Fruit fly (Drosophila melanogaster) whole organism, embryonic: Measurements from ENCODE around the gene dbo.
A peak's percentile ranks its signal among the peaks of the same experiment; 100 is the strongest.

Source experiments
- Ada2b ChIP-seq: fragments of 200-800 bp; sonication (Bioruptor generic); IDR thresholded peaks from 2 replicates; pipeline ENCODE4 v1.3.6; 2022; ENCODE audit warnings: missing biosample characterization, missing genetic modification characterization
- Asciz ChIP-seq: fragments of 200-800 bp; sonication (Bioruptor generic); optimal IDR thresholded peaks from 2 replicates; lab custom pipeline; 2017; ENCODE audit warnings: missing biosample characterization, mild to moderate bottlenecking, missing genetic modification characterization, missing genetic modification reagents
- C15 ChIP-seq: fragments of 200-800 bp; sonication (Bioruptor generic); IDR thresholded peaks from 3 replicates; pipeline ENCODE4 v1.3.6; 2022; ENCODE audit warnings: missing biosample characterization, missing genetic modification characterization
- CG12155 ChIP-seq: fragments of 200-800 bp; sonication (Bioruptor generic); optimal IDR thresholded peaks from 3 replicates; lab custom pipeline; 2016; ENCODE audit warnings: missing biosample characterization, missing genetic modification characterization
- CG12659 ChIP-seq: fragments of 200-800 bp; sonication (Bioruptor generic); optimal IDR thresholded peaks from 3 replicates; lab custom pipeline; 2017; ENCODE audit warnings: mild to moderate bottlenecking, missing biosample characterization, missing genetic modification reagents, missing genetic modification characterization
- CG13424 ChIP-seq: fragments of 200-800 bp; sonication (Bioruptor generic); optimal IDR thresholded peaks from 2 replicates; lab custom pipeline; 2019; ENCODE audit warnings: missing biosample characterization, mild to moderate bottlenecking, missing genetic modification characterization, moderate library complexity
- CG13624 ChIP-seq: fragments of 200-800 bp; sonication (Bioruptor generic); optimal IDR thresholded peaks from 2 replicates; lab custom pipeline; 2016; ENCODE audit warnings: missing biosample characterization, missing genetic modification characterization
- CG14710 ChIP-seq: fragments of 200-800 bp; sonication (Bioruptor generic); optimal IDR thresholded peaks from 3 replicates; lab custom pipeline; 2019; ENCODE audit warnings: missing biosample characterization, mild to moderate bottlenecking, missing genetic modification characterization, moderate library complexity
- CG14860 ChIP-seq: fragments of 200-800 bp; sonication (Bioruptor generic); IDR thresholded peaks from 3 replicates; pipeline ENCODE4 v1.3.6; 2022; ENCODE audit warnings: missing biosample characterization, missing genetic modification characterization; ENCODE audit not compliant: partially characterized antibody
- CG15011 ChIP-seq: fragments of 200-800 bp; sonication (Bioruptor generic); optimal IDR thresholded peaks from 3 replicates; lab custom pipeline; 2018; ENCODE audit warnings: missing biosample characterization, mild to moderate bottlenecking, missing genetic modification characterization
- CG17829 ChIP-seq: fragments of 200-800 bp; optimal IDR thresholded peaks from 2 replicates; lab custom pipeline; 2019; ENCODE audit warnings: missing biosample characterization, mild to moderate bottlenecking, missing genetic modification characterization, moderate library complexity
- CG2129 ChIP-seq: fragments of 200-800 bp; sonication (Bioruptor generic); IDR thresholded peaks from 2 replicates; pipeline ENCODE4 v1.3.6; 2022; ENCODE audit warnings: missing biosample characterization, missing genetic modification characterization; ENCODE audit not compliant: partially characterized antibody
- CG3281 ChIP-seq: fragments of 200-800 bp; sonication (Bioruptor generic); optimal IDR thresholded peaks from 3 replicates; lab custom pipeline; 2017; ENCODE audit warnings: missing biosample characterization, mild to moderate bottlenecking, missing genetic modification characterization
- CG33213 ChIP-seq: fragments of 200-800 bp; sonication (Bioruptor generic); optimal IDR thresholded peaks from 3 replicates; lab custom pipeline; 2016; ENCODE audit warnings: missing biosample characterization, missing genetic modification characterization
- CG34224 ChIP-seq: fragments of 200-800 bp; sonication (Bioruptor generic); IDR thresholded peaks from 3 replicates; pipeline ENCODE4 v1.3.6; 2022; ENCODE audit warnings: missing biosample characterization, missing genetic modification characterization; ENCODE audit not compliant: partially characterized antibody
- CG6175 ChIP-seq: fragments of 200-800 bp; sonication (Bioruptor generic); IDR thresholded peaks from 3 replicates; pipeline ENCODE4 v1.3.6; 2022; ENCODE audit warnings: missing biosample characterization, missing genetic modification characterization
- CG6813 ChIP-seq: fragments of 200-800 bp; sonication (Bioruptor generic); optimal IDR thresholded peaks from 2 replicates; lab custom pipeline; 2017; ENCODE audit warnings: missing biosample characterization, missing genetic modification characterization, mild to moderate bottlenecking, moderate library complexity, missing genetic modification reagents
- CG7271 ChIP-seq: fragments of 200-800 bp; sonication (Bioruptor generic); optimal IDR thresholded peaks from 2 replicates; lab custom pipeline; 2018; ENCODE audit warnings: missing biosample characterization, mild to moderate bottlenecking, missing genetic modification characterization, moderate library complexity
- CG7963 ChIP-seq: fragments of 200-800 bp; sonication (Bioruptor generic); IDR thresholded peaks from 3 replicates; pipeline ENCODE4 v1.3.6; 2022; ENCODE audit warnings: missing biosample characterization, missing genetic modification characterization; ENCODE audit not compliant: partially characterized antibody
- CG9932 ChIP-seq: fragments of 200-800 bp; sonication (Bioruptor generic); IDR thresholded peaks from 2 replicates; pipeline ENCODE4 v1.3.6; 2022; ENCODE audit warnings: missing biosample characterization, missing genetic modification characterization
- Chrac-16 ChIP-seq: fragments of 200-800 bp; sonication (Bioruptor generic); optimal IDR thresholded peaks from 3 replicates; lab custom pipeline; 2016; ENCODE audit warnings: missing biosample characterization, missing genetic modification characterization
- Doc3 ChIP-seq: fragments of 200-800 bp; sonication (Bioruptor generic); IDR thresholded peaks from 3 replicates; pipeline ENCODE4 v1.3.6; 2022; ENCODE audit warnings: missing biosample characterization, missing genetic modification characterization; ENCODE audit not compliant: partially characterized antibody
- E2f2 ChIP-seq: fragments of 200-800 bp; sonication (Bioruptor generic); IDR thresholded peaks from 2 replicates; pipeline ENCODE4 v1.3.6; 2022; ENCODE audit warnings: missing biosample characterization, missing genetic modification characterization
- Fer1 ChIP-seq: fragments of 200-800 bp; sonication (Bioruptor generic); optimal IDR thresholded peaks from 2 replicates; lab custom pipeline; 2017; ENCODE audit warnings: missing biosample characterization, mild to moderate bottlenecking, missing genetic modification characterization
- Fer2 ChIP-seq: fragments of 200-800 bp; sonication (Bioruptor generic); optimal IDR thresholded peaks from 2 replicates; lab custom pipeline; 2018; ENCODE audit warnings: missing biosample characterization, mild to moderate bottlenecking, missing genetic modification characterization, moderate library complexity
- GATAe ChIP-seq: fragments of 200-800 bp; sonication (Bioruptor generic); conservative IDR thresholded peaks from 2 replicates; pipeline ENCODE4 v1.3.6; 2022; ENCODE audit warnings: missing biosample characterization, missing genetic modification characterization
- Opbp ChIP-seq: fragments of 200-800 bp; sonication (Bioruptor generic); IDR thresholded peaks from 3 replicates; pipeline ENCODE4 v1.3.6; 2022; ENCODE audit warnings: missing biosample characterization, missing genetic modification characterization; ENCODE audit not compliant: partially characterized antibody
- Sox102F ChIP-seq: fragments of 200-800 bp; sonication (Bioruptor generic); optimal IDR thresholded peaks from 2 replicates; lab custom pipeline; 2018; ENCODE audit warnings: missing biosample characterization, mild to moderate bottlenecking, missing genetic modification characterization, moderate library complexity
- bbx ChIP-seq: fragments of 200-800 bp; sonication (Bioruptor generic); IDR thresholded peaks from 2 replicates; pipeline ENCODE4 v1.3.6; 2022; ENCODE audit warnings: missing biosample characterization, missing genetic modification characterization; ENCODE audit not compliant: partially characterized antibody
- ci ChIP-seq: fragments of 200-800 bp; sonication (Bioruptor generic); IDR thresholded peaks from 3 replicates; pipeline ENCODE4 v1.3.6; 2022; ENCODE audit warnings: missing biosample characterization, missing genetic modification characterization
- cwo ChIP-seq: fragments of 200-800 bp; sonication (Bioruptor generic); optimal IDR thresholded peaks from 3 replicates; lab custom pipeline; 2017; ENCODE audit warnings: missing biosample characterization, missing genetic modification characterization, mild to moderate bottlenecking, moderate library complexity, missing genetic modification reagents
- danr ChIP-seq: fragments of 200-800 bp; sonication (Bioruptor generic); IDR thresholded peaks from 2 replicates; pipeline ENCODE4 v1.3.6; 2022; ENCODE audit warnings: missing biosample characterization, missing genetic modification characterization
- dati ChIP-seq: fragments of 200-800 bp; sonication (Bioruptor generic); IDR thresholded peaks from 2 replicates; pipeline ENCODE4 v1.3.6; 2022; ENCODE audit warnings: missing biosample characterization, missing genetic modification characterization
- fd3F ChIP-seq: fragments of 200-800 bp; sonication (Bioruptor generic); optimal IDR thresholded peaks from 2 replicates; lab custom pipeline; 2018; ENCODE audit warnings: missing biosample characterization, mild to moderate bottlenecking, missing genetic modification characterization, moderate library complexity
- gsb ChIP-seq: fragments of 200-800 bp; sonication (Bioruptor generic); IDR thresholded peaks from 2 replicates; pipeline ENCODE4 v1.3.6; 2022; ENCODE audit warnings: missing biosample characterization, missing genetic modification characterization
- jing ChIP-seq: fragments of 200-800 bp; sonication (Bioruptor generic); optimal IDR thresholded peaks from 2 replicates; lab custom pipeline; 2018; ENCODE audit warnings: missing biosample characterization, mild to moderate bottlenecking, missing genetic modification characterization
- ken ChIP-seq: fragments of 200-800 bp; sonication (Bioruptor generic); IDR thresholded peaks from 3 replicates; pipeline ENCODE4 v1.3.6; 2022; ENCODE audit warnings: missing biosample characterization, missing genetic modification characterization
- luna ChIP-seq: fragments of 200-800 bp; sonication (Bioruptor generic); optimal IDR thresholded peaks from 2 replicates; lab custom pipeline; 2016; ENCODE audit warnings: missing biosample characterization, missing genetic modification characterization
- mirr ChIP-seq: fragments of 200-800 bp; sonication (Bioruptor generic); optimal IDR thresholded peaks from 3 replicates; lab custom pipeline; 2018; ENCODE audit warnings: missing biosample characterization, mild to moderate bottlenecking, missing genetic modification characterization
- nom ChIP-seq: fragments of 200-800 bp; sonication (Bioruptor generic); optimal IDR thresholded peaks from 2 replicates; lab custom pipeline; 2017; ENCODE audit warnings: missing biosample characterization, missing genetic modification characterization, mild to moderate bottlenecking, moderate library complexity, missing genetic modification reagents
- onecut ChIP-seq: fragments of 200-800 bp; sonication (Bioruptor generic); IDR thresholded peaks from 2 replicates; pipeline ENCODE4 v1.3.6; 2022; ENCODE audit warnings: missing biosample characterization, missing genetic modification characterization
- prd ChIP-seq, 3 experiments: fragments of >200 bp in 2 of 3; fragments of 200-800 bp in 1 of 3; sonication (Bioruptor generic) in 1 of 3; optimal IDR thresholded peaks in 2 of 3; IDR thresholded peaks in 1 of 3; 2 replicates in 2 of 3; 3 replicates in 1 of 3; pipeline versions ENCODE4 v1.3.6 to Lab custom; 2017 to 2022; ENCODE audit warnings: missing biosample characterization in 1 of 3, missing genetic modification characterization in 1 of 3
- sim ChIP-seq: fragments of 200-800 bp; sonication (Bioruptor generic); IDR thresholded peaks from 2 replicates; pipeline ENCODE4 v1.3.6; 2022; ENCODE audit warnings: missing biosample characterization, missing genetic modification characterization
- ssp ChIP-seq: fragments of 200-800 bp; sonication (Bioruptor generic); IDR thresholded peaks from 2 replicates; pipeline ENCODE4 v1.3.6; 2022; ENCODE audit warnings: missing biosample characterization, missing genetic modification characterization
- sug ChIP-seq: fragments of 200-800 bp; optimal IDR thresholded peaks from 2 replicates; lab custom pipeline; 2019; ENCODE audit warnings: missing biosample characterization, mild to moderate bottlenecking, missing genetic modification characterization, moderate library complexity
- tx ChIP-seq: fragments of 200-800 bp; sonication (Bioruptor generic); optimal IDR thresholded peaks from 2 replicates; lab custom pipeline; 2016; ENCODE audit warnings: missing biosample characterization, missing genetic modification characterization
- unc-4 ChIP-seq: fragments of 200-800 bp; sonication (Bioruptor generic); IDR thresholded peaks from 2 replicates; pipeline ENCODE4 v1.3.6; 2022; ENCODE audit warnings: missing biosample characterization, missing genetic modification characterization; ENCODE audit not compliant: partially characterized antibody
- wek ChIP-seq: fragments of 200-800 bp; sonication (Bioruptor generic); optimal IDR thresholded peaks from 3 replicates; lab custom pipeline; 2018; ENCODE audit warnings: missing biosample characterization, mild to moderate bottlenecking, missing genetic modification characterization, moderate library complexity

Gene dbo

dm6 chr3L:15825493-15826209 is 1.0 kb upstream of the dbo start (continued):
- TF ChIP-seq CG6175 (GFP tag; lab: Robert Waterston, UW) (no peak), CG17829 (tag; lab: Kevin White, UChicago) (peak; percentile 26), Sox102F (no peak), C15 (GFP tag; lab: Robert Waterston, UW) (no peak), gsb (GFP tag; lab: Robert Waterston, UW) (no peak), Chrac-16 (GFP tag; lab: Kevin White, UChicago) (no peak), danr (GFP tag; lab: Robert Waterston, UW) (no peak), Ada2b (no peak), nom (GFP tag; lab: Kevin White, UChicago) (no peak), Fer1 (peak; percentile 65), luna (GFP tag; lab: Kevin White, UChicago) (no peak), ssp (GFP tag; lab: Robert Waterston, UW) (no peak), mirr (GFP tag; lab: Kevin White, UChicago) (peak; percentile 41), CG14860 (GFP tag; lab: Robert Waterston, UW) (no peak), Doc3 (no peak), prd (optimal IDR thresholded peaks at IDR 0.05; lab: Kevin White, UChicago) (no peak), prd (GFP tag; IDR thresholded peaks at IDR 0.05; lab: Robert Waterston, UW) (peak; percentile 42; the same call in 1 of the 3 replicates), jing (GFP tag; lab: Kevin White, UChicago) (no peak), Asciz (peak; percentile 32), CG12659 (GFP tag; lab: Kevin White, UChicago) (no peak), CG13624 (GFP tag; lab: Kevin White, UChicago) (no peak), CG7271 (tag; lab: Kevin White, UChicago) (no peak), sug (tag; lab: Kevin White, UChicago) (peak; percentile 35), cwo (GFP tag; lab: Kevin White, UChicago) (peak; percentile 16), CG15011 (GFP tag; lab: Kevin White, UChicago) (no peak), unc-4 (no peak), CG6813 (GFP tag; lab: Kevin White, UChicago) (no peak), CG2129 (no peak), CG13424 (tag; lab: Kevin White, UChicago) (no peak), GATAe (GFP tag; lab: Robert Waterston, UW) (no peak), ci (GFP tag; lab: Robert Waterston, UW) (no peak), dati (no peak), Opbp (GFP tag; lab: Robert Waterston, UW) (no peak), bbx (GFP tag; lab: Robert Waterston, UW) (no peak), wek (GFP tag; lab: Kevin White, UChicago) (peak; percentile 52), Fer2 (tag; lab: Kevin White, UChicago) (no peak), ken (GFP tag; lab: Robert Waterston, UW) (0 out of 3 replicates have a peak, but pooled peaks have one; percentile 8), CG12155 (GFP tag; lab: Kevin White, UChicago) (no peak), fd3F (GFP tag; lab: Kevin White, UChicago) (no peak), E2f2 (peak; percentile 16; the same call in 1 of the 2 replicates), CG7963 (GFP tag; lab: Robert Waterston, UW) (no peak), CG33213 (GFP tag; lab: Kevin White, UChicago) (no peak), CG9932 (GFP tag; lab: Robert Waterston, UW) (no peak), tx (no peak), CG14710 (no peak), sim (GFP tag; lab: Robert Waterston, UW) (peak; percentile 57; the same call in 1 of the 2 replicates), CG34224 (GFP tag; lab: Robert Waterston, UW) (no peak), CG3281 (peak; percentile 59), onecut (GFP tag; lab: Robert Waterston, UW) (peak; percentile 32; the same call in 1 of the 2 replicates)
